Fruit fly (Drosophila melanogaster): ENCODE data around the gene CG31909.

The CG31909 gene

DNA sequence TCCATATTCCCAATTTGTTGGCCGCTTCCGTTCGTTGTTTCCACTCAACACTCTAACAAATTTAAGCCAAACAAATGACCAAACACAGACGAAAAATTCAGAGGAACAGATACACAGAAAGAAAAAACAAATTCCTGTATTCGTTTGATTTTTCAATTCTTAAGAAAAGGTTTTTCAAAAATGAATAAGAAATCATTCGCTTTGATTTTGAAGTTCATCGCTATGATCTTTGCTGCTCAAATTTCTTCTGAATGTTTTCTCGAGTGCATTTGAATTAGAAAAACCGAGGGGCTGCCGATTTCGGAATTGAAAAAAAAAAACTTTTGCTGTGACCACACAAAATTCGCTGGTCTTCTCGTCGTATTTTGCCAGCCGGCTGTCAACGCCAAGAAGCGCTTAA lies 8.7 kb downstream of the CG31909 start (continued):
- TF ChIP-seq chm (GFP tag; IDR thresholded peaks at IDR 0.05) (0 out of 2 replicates have a peak, but pooled peaks have one; percentile 35), CG7271 (tag; optimal IDR thresholded peaks at IDR 0.05) (no peak), sim (GFP tag; IDR thresholded peaks at IDR 0.05) (no peak), ken (GFP tag; IDR thresholded peaks at IDR 0.05) (no peak), Nf-YB (GFP tag; optimal IDR thresholded peaks at IDR 0.05) (no peak), Hr3 (GFP tag; optimal IDR thresholded peaks at IDR 0.05) (peak; percentile 34), onecut (GFP tag; IDR thresholded peaks at IDR 0.05) (0 out of 2 replicates have a peak, but pooled peaks have one; percentile 8), wek (GFP tag; optimal IDR thresholded peaks at IDR 0.05) (no peak), Mrtf (GFP tag; IDR thresholded peaks at IDR 0.05) (no peak), ssp (GFP tag; IDR thresholded peaks at IDR 0.05) (no peak), mam (GFP tag; optimal IDR thresholded peaks at IDR 0.05) (no peak), Nf-YA (GFP tag; IDR thresholded peaks at IDR 0.05) (peak; percentile 37; the same call in 1 of the 2 replicates), BEAF-32 (GFP tag; optimal IDR thresholded peaks at IDR 0.05) (no peak), CG11723 (GFP tag; optimal IDR thresholded peaks at IDR 0.05) (no peak), CG9215 (GFP tag; IDR thresholded peaks at IDR 0.05) (peak; percentile 34; the same call in 1 of the 2 replicates), CG2199 (GFP tag; IDR thresholded peaks at IDR 0.05) (no peak), CG2129 (GFP tag; IDR thresholded peaks at IDR 0.05; ENCODE audit: partially characterized antibody) (no peak), CG10366 (GFP tag; IDR thresholded peaks at IDR 0.05) (peak; percentile 25; the same call in 1 of the 2 replicates), bbx (GFP tag; IDR thresholded peaks at IDR 0.05; ENCODE audit: partially characterized antibody) (no peak), Dbx (GFP tag; IDR thresholded peaks at IDR 0.05) (no peak), CG7963 (GFP tag; IDR thresholded peaks at IDR 0.05; ENCODE audit: partially characterized antibody) (no peak), Dref (GFP tag; IDR thresholded peaks at IDR 0.05) (no peak), CG3838 (GFP tag; optimal IDR thresholded peaks at IDR 0.05) (no peak), CG2120 (GFP tag; optimal IDR thresholded peaks at IDR 0.05) (no peak), kay (GFP tag; optimal IDR thresholded peaks at IDR 0.05) (no peak), CG13624 (GFP tag; optimal IDR thresholded peaks at IDR 0.05) (no peak), CG34224 (GFP tag; IDR thresholded peaks at IDR 0.05; ENCODE audit: partially characterized antibody) (no peak), CG31224 (GFP tag; IDR thresholded peaks at IDR 0.05) (no peak), CG13123 (GFP tag; optimal IDR thresholded peaks at IDR 0.05) (no peak), Hmx (GFP tag; optimal IDR thresholded peaks at IDR 0.05) (no peak), sd (tag; optimal IDR thresholded peaks at IDR 0.05) (no peak), sqz (GFP tag; optimal IDR thresholded peaks at IDR 0.05) (no peak), CG6813 (GFP tag; optimal IDR thresholded peaks at IDR 0.05) (no peak), gsb (GFP tag; IDR thresholded peaks at IDR 0.05) (no peak), jigr1 (GFP tag; IDR thresholded peaks at IDR 0.05) (no peak), br (optimal IDR thresholded peaks at IDR 0.05) (no peak), CG15479 (GFP tag; optimal IDR thresholded peaks at IDR 0.05) (no peak), gcm (GFP tag; optimal IDR thresholded peaks at IDR 0.05) (peak; percentile 7), org-1 (GFP tag; optimal IDR thresholded peaks at IDR 0.05) (no peak), Pdp1 (GFP tag; optimal IDR thresholded peaks at IDR 0.05) (no peak), gfzf (GFP tag; optimal IDR thresholded peaks at IDR 0.05) (no peak), sisA (GFP tag; IDR thresholded peaks at IDR 0.05) (peak; percentile 51), CG1602 (GFP tag; optimal IDR thresholded peaks at IDR 0.05) (no peak), Meics (GFP tag; optimal IDR thresholded peaks at IDR 0.05) (no peak), pum (GFP tag; optimal IDR thresholded peaks at IDR 0.05) (no peak), Dip2 (GFP tag; IDR thresholded peaks at IDR 0.05) (no peak), CG3065 (GFP tag; optimal IDR thresholded peaks at IDR 0.05) (no peak), esg (GFP tag; conservative IDR thresholded peaks at IDR 0.05) (peak; percentile 48; the same call in 1 of the 2 replicates), wdn (GFP tag; IDR thresholded peaks at IDR 0.05) (no peak), Opbp (GFP tag; IDR thresholded peaks at IDR 0.05; ENCODE audit: partially characterized antibody) (no peak), chn (GFP tag; optimal IDR thresholded peaks at IDR 0.05) (no peak), HLHmδ (GFP tag; optimal IDR thresholded peaks at IDR 0.05) (no peak)
